Worm (Caenorhabditis elegans) whole organism, L4/young adult: Measurements from ENCODE around the gene srh-271.

Source experiments
- W03F9.2 ChIP-seq: fragments of 150-350 bp; optimal IDR thresholded peaks from 2 replicates; lab custom pipeline; 2014; ENCODE audit warnings: missing biosample characterization, missing genetic modification characterization
- dao-5 ChIP-seq: sonication (generic microtip); optimal IDR thresholded peaks from 2 replicates; lab custom pipeline; 2016; ENCODE audit warnings: missing genotype, missing genetic modification characterization, moderate library complexity, missing compliant biosample characterization
- him-1 ChIP-seq: sonication (generic microtip); optimal IDR thresholded peaks from 2 replicates; lab custom pipeline; 2016; ENCODE audit warnings: missing genotype, missing genetic modification reagents, missing genetic modification characterization, missing compliant biosample characterization

- TF ChIP-seq dao-5 (tag; lab: Kevin White, UChicago), result no peak
- TF ChIP-seq him-1 (tag; lab: Kevin White, UChicago), result no peak
- no peak for TF ChIP-seq W03F9.2 (tag; lab: Kevin White, UChicago)
Measured at ce11 chrV:2585727-2586126, 36.1 kb downstream of the srh-271 start, which contains the start of gene C29G2.6.
